Worm (Caenorhabditis elegans) whole organism, L3 larva: ENCODE results near the gene lhfp-4.

ENCODE experiments used
- R02D3.7 ChIP-seq: fragments of 150-350 bp; optimal IDR thresholded peaks from 2 replicates; lab custom pipeline; 2014; ENCODE audit warnings: missing biosample characterization, missing genetic modification characterization
- ZK546.5 ChIP-seq: sonication (generic microtip); optimal IDR thresholded peaks from 2 replicates; lab custom pipeline; 2017; ENCODE audit warnings: missing biosample characterization, missing genetic modification characterization
- aly-2 ChIP-seq: fragments of 150-350 bp; optimal IDR thresholded peaks from 2 replicates; lab custom pipeline; 2014; ENCODE audit warnings: missing biosample characterization, missing genetic modification characterization
- ama-1 ChIP-seq: fragments of 150-350 bp; optimal IDR thresholded peaks from 2 replicates; lab custom pipeline; 2018
- ceh-16 ChIP-seq: sonication (generic microtip); optimal IDR thresholded peaks from 2 replicates; lab custom pipeline; 2017; ENCODE audit warnings: missing biosample characterization, missing genetic modification characterization
- ceh-28 ChIP-seq: fragments of 150-350 bp; optimal IDR thresholded peaks from 2 replicates; lab custom pipeline; 2014; ENCODE audit warnings: missing biosample characterization, missing genetic modification reagents, missing genetic modification characterization
- ceh-9 ChIP-seq: sonication (generic microtip); optimal IDR thresholded peaks from 2 replicates; lab custom pipeline; 2018; ENCODE audit warnings: missing biosample characterization, missing genetic modification characterization
- egl-27 ChIP-seq: sonication (generic microtip); optimal IDR thresholded peaks from 4 replicates; lab custom pipeline; 2017; ENCODE audit warnings: missing biosample characterization, missing genetic modification reagents, missing genetic modification characterization
- egl-5 ChIP-seq: fragments of 150-350 bp; optimal IDR thresholded peaks from 2 replicates; lab custom pipeline; 2017; ENCODE audit warnings: missing biosample characterization, missing genetic modification reagents, missing genetic modification characterization, inconsistent platforms
- elt-2 ChIP-seq: sonication (generic microtip); optimal IDR thresholded peaks from 2 replicates; lab custom pipeline; 2016; ENCODE audit warnings: missing genetic modification reagents, mild to moderate bottlenecking, missing genetic modification characterization, missing compliant biosample characterization
- elt-3 ChIP-seq, 3 experiments: fragments of 150-350 bp in 1 of 3; sonication (generic microtip) in 2 of 3; optimal IDR thresholded peaks; 2 replicates in 2 of 3; 4 replicates in 1 of 3; lab custom pipeline; 2014 to 2017; ENCODE audit warnings: missing biosample characterization in 3 of 3, missing genetic modification characterization in 3 of 3
- eor-1 ChIP-seq, 2 experiments: fragments of 150-350 bp; optimal IDR thresholded peaks; 2 replicates each; lab custom pipeline; 2014 to 2018; ENCODE audit warnings: missing biosample characterization in 2 of 2, missing genetic modification characterization in 2 of 2
- fkh-10 ChIP-seq: sonication (generic microtip); optimal IDR thresholded peaks from 2 replicates; lab custom pipeline; 2017; ENCODE audit warnings: missing biosample characterization, missing genetic modification reagents, missing genetic modification characterization
- fkh-2 ChIP-seq: fragments of 150-350 bp; optimal IDR thresholded peaks from 2 replicates; lab custom pipeline; 2014; ENCODE audit warnings: missing biosample characterization, missing genetic modification reagents, missing genetic modification characterization
- fos-1 ChIP-seq: fragments of 150-350 bp; optimal IDR thresholded peaks from 2 replicates; lab custom pipeline; 2014; ENCODE audit warnings: missing biosample characterization, missing genetic modification characterization
- hmg-11 ChIP-seq: sonication (generic microtip); optimal IDR thresholded peaks from 2 replicates; lab custom pipeline; 2016; ENCODE audit warnings: missing genetic modification characterization, missing compliant biosample characterization
- jun-1 ChIP-seq: fragments of 150-350 bp; optimal IDR thresholded peaks from 2 replicates; lab custom pipeline; 2014; ENCODE audit warnings: missing biosample characterization, missing genetic modification reagents, missing genetic modification characterization
- lin-15B ChIP-seq: fragments of 150-350 bp; optimal IDR thresholded peaks from 2 replicates; lab custom pipeline; 2014; ENCODE audit warnings: missing biosample characterization, missing genetic modification characterization
- lin-39 ChIP-seq: fragments of 150-350 bp; optimal IDR thresholded peaks from 2 replicates; lab custom pipeline; 2018; ENCODE audit warnings: missing biosample characterization, missing genetic modification reagents, missing genetic modification characterization
- lsy-12 ChIP-seq: sonication (generic microtip); optimal IDR thresholded peaks from 2 replicates; lab custom pipeline; 2016; ENCODE audit warnings: mild to moderate bottlenecking, missing genetic modification characterization, missing compliant biosample characterization
- mml-1 ChIP-seq: fragments of 150-350 bp; sonication (generic microtip); optimal IDR thresholded peaks from 3 replicates; lab custom pipeline; 2014; ENCODE audit warnings: missing biosample characterization, missing genetic modification characterization
- nhr-11 ChIP-seq: fragments of 150-350 bp; optimal IDR thresholded peaks from 2 replicates; lab custom pipeline; 2014; ENCODE audit warnings: missing biosample characterization, missing genetic modification characterization
- nhr-23 ChIP-seq: fragments of 150-350 bp; optimal IDR thresholded peaks from 2 replicates; lab custom pipeline; 2014; ENCODE audit warnings: missing biosample characterization, missing genetic modification reagents, missing genetic modification characterization
- nhr-237 ChIP-seq: fragments of 150-350 bp; optimal IDR thresholded peaks from 2 replicates; lab custom pipeline; 2014; ENCODE audit warnings: missing biosample characterization, missing genetic modification characterization
- nhr-67 ChIP-seq: fragments of 150-350 bp; optimal IDR thresholded peaks from 2 replicates; lab custom pipeline; 2014; ENCODE audit warnings: missing biosample characterization, missing genetic modification characterization
- nhr-76 ChIP-seq: fragments of 150-350 bp; sonication (generic microtip); optimal IDR thresholded peaks from 5 replicates; lab custom pipeline; 2014; ENCODE audit warnings: missing biosample characterization, missing genetic modification characterization
- pha-4 ChIP-seq: fragments of 150-350 bp; optimal IDR thresholded peaks from 2 replicates; lab custom pipeline; 2014; ENCODE audit warnings: missing biosample characterization, missing genetic modification reagents, missing genetic modification characterization
- pqm-1 ChIP-seq: fragments of 150-350 bp; optimal IDR thresholded peaks from 2 replicates; lab custom pipeline; 2017; ENCODE audit warnings: missing biosample characterization, missing genetic modification characterization, inconsistent platforms
- sea-2 ChIP-seq: fragments of 150-350 bp; sonication (generic microtip); optimal IDR thresholded peaks from 4 replicates; lab custom pipeline; 2014; ENCODE audit warnings: missing biosample characterization, missing genetic modification reagents, missing genetic modification characterization
- skn-1 ChIP-seq: fragments of 150-350 bp; optimal IDR thresholded peaks from 2 replicates; lab custom pipeline; 2014; ENCODE audit warnings: missing biosample characterization, missing genetic modification characterization
- tbx-2 ChIP-seq: sonication (generic microtip); optimal IDR thresholded peaks from 2 replicates; lab custom pipeline; 2016; ENCODE audit warnings: mild to moderate bottlenecking, missing genetic modification characterization, missing compliant biosample characterization
- unc-39 ChIP-seq: sonication (generic microtip); optimal IDR thresholded peaks from 4 replicates; lab custom pipeline; 2017; ENCODE audit warnings: missing biosample characterization, missing genetic modification characterization
- unc-62 ChIP-seq: fragments of 150-350 bp; sonication (generic microtip); optimal IDR thresholded peaks from 4 replicates; lab custom pipeline; 2014; ENCODE audit warnings: missing biosample characterization, missing genetic modification reagents, missing genetic modification characterization
- ztf-11 ChIP-seq: fragments of 150-350 bp; optimal IDR thresholded peaks from 2 replicates; lab custom pipeline; 2014; ENCODE audit warnings: missing biosample characterization, missing genetic modification characterization
- ztf-4 ChIP-seq: fragments of 150-350 bp; optimal IDR thresholded peaks from 2 replicates; lab custom pipeline; 2014; ENCODE audit warnings: missing biosample characterization, missing genetic modification characterization

lhfp-4 gene

ce11 chrIV:17294489-17294888 lies 19.1 kb downstream of the lhfp-4 start, which contains the start of gene T28F3.5:
TSS of gene T28F3.5 (plus strand) at chrIV:17294789.
- TF ChIP-seq pha-4 (tag; lab: Kevin White, UChicago) (no peak), elt-3 (tag; optimal IDR thresholded peaks at IDR 0.05; lab: Kevin White, UChicago) (no peak), ztf-4 (tag; lab: Kevin White, UChicago) (no peak), pqm-1 (tag; lab: Kevin White, UChicago) (no peak), ceh-16 (tag; lab: Kevin White, UChicago) (no peak), elt-2 (tag; lab: Kevin White, UChicago) (no peak), lin-15B (tag; lab: Kevin White, UChicago) (no peak), hmg-11 (tag; lab: Kevin White, UChicago) (no peak), egl-27 (tag; lab: Kevin White, UChicago) (no peak), fos-1 (tag; lab: Kevin White, UChicago) (no peak), ceh-28 (no peak), tbx-2 (tag; lab: Kevin White, UChicago) (no peak), skn-1 (no peak), nhr-76 (tag; lab: Kevin White, UChicago) (no peak), egl-5 (no peak)

- TF ChIP-seq sea-2 (GFP tag; lab: Kevin White, UChicago) (no peak), ZK546.5 (tag; lab: Kevin White, UChicago) (no peak), nhr-76 (tag; lab: Kevin White, UChicago) (no peak), lsy-12 (tag; lab: Kevin White, UChicago) (no peak), nhr-237 (tag; lab: Kevin White, UChicago) (no peak), fkh-10 (no peak), mml-1 (tag; lab: Kevin White, UChicago) (no peak), egl-27 (tag; lab: Kevin White, UChicago) (no peak), jun-1 (no peak), ztf-11 (no peak), R02D3.7 (tag; lab: Kevin White, UChicago) (no peak), unc-39 (tag; lab: Kevin White, UChicago) (no peak), tbx-2 (tag; lab: Kevin White, UChicago) (no peak), aly-2 (tag; lab: Kevin White, UChicago) (no peak), nhr-23 (tag; lab: Kevin White, UChicago) (no peak), elt-2 (tag; lab: Kevin White, UChicago) (no peak), nhr-67 (tag; lab: Kevin White, UChicago) (no peak), nhr-11 (tag; lab: Kevin White, UChicago) (no peak), elt-3 (tag; optimal IDR thresholded peaks at IDR 0.05; lab: Kevin White, UChicago) (no peak)
- TF ChIP-seq, all 47 proteins: peak for 0
These were observed 26.6 kb downstream of the lhfp-4 start, which contains the start of gene ifta-2 for ce11 chrIV:17301933-17302332. TSS of gene ifta-2 (minus strand) at chrIV:17302033.

- TF ChIP-seq elt-2 (tag; lab: Kevin White, UChicago): peak; percentile 26
These were observed 31.8 kb downstream of the lhfp-4 start, which contains the start of gene T28F3.8 for ce11 chrIV:17307223-17307622. TSS of gene T28F3.8 (minus strand) at chrIV:17307323.

- TF ChIP-seq lin-39 (tag; lab: Kevin White, UChicago) (no peak), ZK546.5 (tag; lab: Kevin White, UChicago) (no peak), hmg-11 (tag; lab: Kevin White, UChicago) (no peak), pqm-1 (tag; lab: Kevin White, UChicago) (no peak), ceh-28 (no peak), nhr-23 (tag; lab: Kevin White, UChicago) (no peak), ceh-9 (no peak), fkh-2 (tag; lab: Kevin White, UChicago) (no peak)
These were observed 32.8 kb downstream of the lhfp-4 start, which contains the start of gene T28F3.9 for ce11 chrIV:17308211-17308610. TSS of gene T28F3.9 (plus strand) at chrIV:17308511.

- TF ChIP-seq ama-1 (lab: Kevin White, UChicago) (no peak), nhr-23 (tag; lab: Kevin White, UChicago) (no peak), hmg-11 (tag; lab: Kevin White, UChicago) (no peak), eor-1 (tag; optimal IDR thresholded peaks at IDR 0.05; lab: Kevin White, UChicago) (no peak), tbx-2 (tag; lab: Kevin White, UChicago) (no peak), sea-2 (GFP tag; lab: Kevin White, UChicago) (no peak), nhr-11 (tag; lab: Kevin White, UChicago) (no peak), lsy-12 (tag; lab: Kevin White, UChicago) (no peak), mml-1 (tag; lab: Kevin White, UChicago) (no peak), fkh-2 (tag; lab: Kevin White, UChicago) (no peak), unc-62 (no peak), elt-3 (tag; optimal IDR thresholded peaks at IDR 0.05; lab: Kevin White, UChicago) (no peak), ceh-28 (no peak), jun-1 (no peak), ztf-11 (no peak)
These were observed 36.5 kb downstream of the lhfp-4 start, which contains the start of gene snf-9 for ce11 chrIV:17311842-17312241. TSS of gene snf-9 (plus strand) at chrIV:17312142.
